Worm (Caenorhabditis elegans): ENCODE data around the gene epic-2.

epic-2 gene

ce11 chrIV:1711029-1711489, 9.5 kb upstream of the epic-2 start, which contains the start of gene rpi-2 (continued):
- TF ChIP-seq daf-12 (tag; optimal IDR thresholded peaks at IDR 0.05) = no peak
- TF ChIP-seq nhr-111 (GFP tag; optimal IDR thresholded peaks at IDR 0.05) = no peak
- TF ChIP-seq ces-1 (GFP tag; optimal IDR thresholded peaks at IDR 0.05) = no peak
- no peak for TF ChIP-seq zag-1 (tag; optimal IDR thresholded peaks at IDR 0.05)
- 0 out of 2 replicates have a peak, but pooled peaks have one; percentile 45 for TF ChIP-seq php-3 (GFP tag; IDR thresholded peaks at IDR 0.05)
- TF ChIP-seq rbr-2 (tag; optimal IDR thresholded peaks at IDR 0.05) = peak; percentile 47
- no peak for TF ChIP-seq dpl-1 (GFP tag; optimal IDR thresholded peaks at IDR 0.05)
- TF ChIP-seq ceh-62 (tag; optimal IDR thresholded peaks at IDR 0.05) = no peak
- TF ChIP-seq lin-38 (GFP tag; IDR thresholded peaks at IDR 0.05) = peak; percentile 88
- peak; percentile 94 for TF ChIP-seq arid-1 (GFP tag; conservative IDR thresholded peaks at IDR 0.05)
- TF ChIP-seq Y5F2A.4 (GFP tag; optimal IDR thresholded peaks at IDR 0.05) = peak; percentile 53
- peak; percentile 22 for TF ChIP-seq nhr-102 (tag; optimal IDR thresholded peaks at IDR 0.05)
- no peak for TF ChIP-seq unc-39 (tag; optimal IDR thresholded peaks at IDR 0.05)
- TF ChIP-seq unc-130 (GFP tag; optimal IDR thresholded peaks at IDR 0.05) = peak; percentile 53
- TF ChIP-seq Y48G9A.11 (GFP tag; IDR thresholded peaks at IDR 0.05) = peak; percentile 82
- 0 out of 2 replicates have a peak, but pooled peaks have one; percentile 37 for TF ChIP-seq mxl-2 (GFP tag; conservative IDR thresholded peaks at IDR 0.05)
- TF ChIP-seq F37D6.2 (tag; optimal IDR thresholded peaks at IDR 0.05) = no peak
- 0 out of 2 replicates have a peak, but pooled peaks have one; percentile 23 for TF ChIP-seq vab-7 (GFP tag; IDR thresholded peaks at IDR 0.05)
- no peak for TF ChIP-seq mxl-3 (GFP tag; optimal IDR thresholded peaks at IDR 0.05)
- TF ChIP-seq nhr-11 (tag; optimal IDR thresholded peaks at IDR 0.05) = peak; percentile 4
- TF ChIP-seq mes-2 (tag; optimal IDR thresholded peaks at IDR 0.05; ENCODE audit: poor library complexity, severe bottlenecking) = peak; percentile 42
- TF ChIP-seq nhr-42 (GFP tag; IDR thresholded peaks at IDR 0.05) = no peak
- no peak for TF ChIP-seq egl-27 (tag; optimal IDR thresholded peaks at IDR 0.05)
- TF ChIP-seq D1046.2 (GFP tag; IDR thresholded peaks at IDR 0.05) = peak; percentile 71; the same call in 1 of the 2 replicates
- 0 out of 2 replicates have a peak, but pooled peaks have one; percentile 22 for TF ChIP-seq mdt-29 (GFP tag; IDR thresholded peaks at IDR 0.05)
- peak; percentile 68 for TF ChIP-seq aly-2 (tag; optimal IDR thresholded peaks at IDR 0.05)
- no peak for TF ChIP-seq lir-3 (tag; optimal IDR thresholded peaks at IDR 0.05)
- TF ChIP-seq lsy-2 (tag; optimal IDR thresholded peaks at IDR 0.05) = no peak
- TF ChIP-seq ztf-7 (tag; optimal IDR thresholded peaks at IDR 0.05) = no peak
- TF ChIP-seq daf-16 (GFP tag; optimal IDR thresholded peaks at IDR 0.05) = peak in 1 of 2 experiments; percentile 31
- TF ChIP-seq daf-16 (tag; optimal IDR thresholded peaks at IDR 0.05) = no peak
- TF ChIP-seq F26F4.8 (GFP tag; conservative IDR thresholded peaks at IDR 0.05) = 0 out of 2 replicates have a peak, but pooled peaks have one; percentile 26
- TF ChIP-seq ceh-44 (GFP tag; IDR thresholded peaks at IDR 0.05) = 0 out of 2 replicates have a peak, but pooled peaks have one; percentile 30
- no peak for TF ChIP-seq T20F7.1 (GFP tag; optimal IDR thresholded peaks at IDR 0.05)
- no peak for TF ChIP-seq F44E2.7 (GFP tag; IDR thresholded peaks at IDR 0.05)
- TF ChIP-seq spr-3 (GFP tag; optimal IDR thresholded peaks at IDR 0.05) = peak; percentile 41
- TF ChIP-seq skn-1 (tag; optimal IDR thresholded peaks at IDR 0.05) = no peak
- peak; percentile 84 for TF ChIP-seq Y105C5A.15 (GFP tag; IDR thresholded peaks at IDR 0.05)
- TF ChIP-seq unc-62 (GFP tag; optimal IDR thresholded peaks at IDR 0.05 in 1 of 2) = peak in 1 of 2 experiments; percentile 92
- no peak for TF ChIP-seq unc-62 (tag; optimal IDR thresholded peaks at IDR 0.05)
- TF ChIP-seq dmd-8 (GFP tag; IDR thresholded peaks at IDR 0.05) = peak; percentile 74; the same call in 1 of the 2 replicates
- no peak for TF ChIP-seq ZK337.2 (GFP tag; IDR thresholded peaks at IDR 0.05)
- peak; percentile 86 for TF ChIP-seq snpc-1.2 (GFP tag; IDR thresholded peaks at IDR 0.05)
- no peak for TF ChIP-seq hlh-30 (tag; optimal IDR thresholded peaks at IDR 0.05; ENCODE audit: insufficient read depth)
- TF ChIP-seq lin-1 (GFP tag; IDR thresholded peaks at IDR 0.05) = peak; percentile 63; the same call in 1 of the 2 replicates
- peak; percentile 64; the same call in 1 of the 2 replicates for TF ChIP-seq dmd-9 (GFP tag; IDR thresholded peaks at IDR 0.05)
- peak; percentile 95 for TF ChIP-seq F49E8.2 (tag; optimal IDR thresholded peaks at IDR 0.05; ENCODE audit: borderline replicate concordance)
- TF ChIP-seq pqm-1 (tag; optimal IDR thresholded peaks at IDR 0.05) = no peak
- no peak for TF ChIP-seq nhr-6 (tag; optimal IDR thresholded peaks at IDR 0.05)
- TF ChIP-seq ceh-28 (tag; optimal IDR thresholded peaks at IDR 0.05) = no peak
- no peak for TF ChIP-seq dve-1 (tag; optimal IDR thresholded peaks at IDR 0.05; ENCODE audit: insufficient read depth)

Measured in whole organism, L4 larva.